Worm (Caenorhabditis elegans) whole organism, early embryonic: Measurements from ENCODE around the gene irld-67.

ENCODE experiments used
- B0310.2 ChIP-seq: sonication (generic microtip); optimal IDR thresholded peaks from 2 replicates; lab custom pipeline; 2016; ENCODE audit warnings: mild to moderate bottlenecking, missing genetic modification characterization, missing compliant biosample characterization
- F13C5.2 ChIP-seq: sonication (generic microtip); optimal IDR thresholded peaks from 2 replicates; lab custom pipeline; 2017; ENCODE audit warnings: mild to moderate bottlenecking, missing genetic modification characterization, inconsistent platforms, missing compliant biosample characterization
- aly-1 ChIP-seq: sonication (generic microtip); optimal IDR thresholded peaks from 2 replicates; lab custom pipeline; 2016; ENCODE audit warnings: missing genetic modification characterization, missing compliant biosample characterization
- ama-1 ChIP-seq: fragments of 150-350 bp; optimal IDR thresholded peaks from 2 replicates; lab custom pipeline; 2014
- ceh-13 ChIP-seq: fragments of 200-800 bp; sonication (Bioruptor generic); optimal IDR thresholded peaks from 2 replicates; lab custom pipeline; 2018; ENCODE audit warnings: mild to moderate bottlenecking, missing genetic modification characterization, missing compliant biosample characterization
- ceh-36 ChIP-seq: sonication (generic microtip); optimal IDR thresholded peaks from 2 replicates; lab custom pipeline; 2016; ENCODE audit warnings: missing genetic modification characterization, inconsistent platforms, missing compliant biosample characterization
- ets-7 ChIP-seq: sonication (generic microtip); optimal IDR thresholded peaks from 2 replicates; lab custom pipeline; 2016; ENCODE audit warnings: missing genotype, missing genetic modification characterization, missing compliant biosample characterization
- flt-1 ChIP-seq: fragments of 200-800 bp; sonication (Bioruptor generic); IDR thresholded peaks from 2 replicates; pipeline ENCODE4 v1.3.6; 2022; ENCODE audit warnings: missing genetic modification characterization, missing compliant biosample characterization
- hmbx-1 ChIP-seq: sonication (generic microtip); optimal IDR thresholded peaks from 2 replicates; lab custom pipeline; 2016; ENCODE audit warnings: mild to moderate bottlenecking, missing genetic modification characterization, missing compliant biosample characterization
- hmg-4 ChIP-seq: fragments of 200-800 bp; sonication (Bioruptor generic); optimal IDR thresholded peaks from 2 replicates; lab custom pipeline; 2018; ENCODE audit warnings: mild to moderate bottlenecking, missing genetic modification characterization, missing compliant biosample characterization
- hnd-1 ChIP-seq: sonication (generic microtip); optimal IDR thresholded peaks from 2 replicates; lab custom pipeline; 2016; ENCODE audit warnings: missing genetic modification characterization, missing compliant biosample characterization
- pes-1 ChIP-seq: fragments of 200-800 bp; sonication (Bioruptor generic); IDR thresholded peaks from 2 replicates; pipeline ENCODE4 v1.3.6; 2022; ENCODE audit warnings: missing genetic modification reagents, missing genetic modification characterization, missing compliant biosample characterization
- scrt-1 ChIP-seq: fragments of 200-800 bp; sonication (Bioruptor generic); IDR thresholded peaks from 2 replicates; pipeline ENCODE4 v1.3.6; 2022; ENCODE audit warnings: missing genetic modification characterization, missing compliant biosample characterization
- sea-1 ChIP-seq: fragments of 200-800 bp; sonication (Bioruptor generic); conservative IDR thresholded peaks from 2 replicates; pipeline ENCODE4 v1.3.6; 2022; ENCODE audit warnings: missing genetic modification characterization, missing compliant biosample characterization
- tbx-11 ChIP-seq: fragments of 200-800 bp; sonication (Bioruptor generic); IDR thresholded peaks from 2 replicates; pipeline ENCODE4 v1.3.6; 2022; ENCODE audit warnings: missing genetic modification characterization, missing compliant biosample characterization
- tbx-37 ChIP-seq: fragments of 200-800 bp; sonication (Bioruptor generic); conservative IDR thresholded peaks from 2 replicates; pipeline ENCODE4 v1.3.6; 2022; ENCODE audit warnings: missing genetic modification reagents, missing genetic modification characterization, missing compliant biosample characterization
- tra-4 ChIP-seq: sonication (generic microtip); optimal IDR thresholded peaks from 2 replicates; lab custom pipeline; 2017; ENCODE audit warnings: missing genetic modification characterization, missing compliant biosample characterization

The irld-67 gene

ce11 chrII:2913505-2913904 lies 20.7 kb downstream of the irld-67 start, which contains the start of gene ubc-15:
Gene ubc-15, minus strand, starts transcription at chrII:2913605.
- TF ChIP-seq B0310.2 (tag; lab: Kevin White, UChicago) (no peak), hnd-1 (no peak), flt-1 (GFP tag; lab: Robert Waterston, UW) (no peak)

ce11 chrII:2903748-2904147 lies 30.5 kb downstream of the irld-67 start:
- TF ChIP-seq scrt-1 (GFP tag; lab: Robert Waterston, UW) (no peak), sea-1 (GFP tag; lab: Robert Waterston, UW) (no peak), tbx-11 (GFP tag; lab: Robert Waterston, UW) (no peak), ceh-13 (GFP tag; lab: Kevin White, UChicago) (no peak), ama-1 (lab: Kevin White, UChicago) (no peak), tbx-37 (GFP tag; lab: Robert Waterston, UW) (no peak), hmg-4 (GFP tag; lab: Kevin White, UChicago) (no peak), ets-7 (tag; lab: Kevin White, UChicago) (no peak), pes-1 (no peak), hmbx-1 (tag; lab: Kevin White, UChicago) (no peak), F13C5.2 (tag; lab: Kevin White, UChicago) (no peak), hnd-1 (no peak), flt-1 (GFP tag; lab: Robert Waterston, UW) (no peak), tra-4 (no peak)

- no peak for TF ChIP-seq hnd-1
- TF ChIP-seq B0310.2 (tag; lab: Kevin White, UChicago), result no peak
- no peak for TF ChIP-seq hmbx-1 (tag; lab: Kevin White, UChicago)
- no peak for TF ChIP-seq pes-1
- TF ChIP-seq hmg-4 (GFP tag; lab: Kevin White, UChicago), result no peak
- TF ChIP-seq scrt-1 (GFP tag; lab: Robert Waterston, UW), result no peak
- TF ChIP-seq tbx-37 (GFP tag; lab: Robert Waterston, UW), result no peak
- TF ChIP-seq F13C5.2 (tag; lab: Kevin White, UChicago), result no peak
- TF ChIP-seq ceh-13 (GFP tag; lab: Kevin White, UChicago), result no peak
- TF ChIP-seq ets-7 (tag; lab: Kevin White, UChicago), result no peak
- no peak for TF ChIP-seq tbx-11 (GFP tag; lab: Robert Waterston, UW)
- no peak for TF ChIP-seq aly-1 (tag; lab: Kevin White, UChicago)
These were observed 33.1 kb downstream of the irld-67 start for ce11 chrII:2901158-2901557.

- no peak for TF ChIP-seq hmg-4 (GFP tag; lab: Kevin White, UChicago)
- TF ChIP-seq F13C5.2 (tag; lab: Kevin White, UChicago), result no peak
- no peak for TF ChIP-seq tra-4
- TF ChIP-seq ama-1 (lab: Kevin White, UChicago), result no peak
- no peak for TF ChIP-seq B0310.2 (tag; lab: Kevin White, UChicago)
- no peak for TF ChIP-seq ets-7 (tag; lab: Kevin White, UChicago)
- TF ChIP-seq hnd-1, result no peak
- TF ChIP-seq tbx-37 (GFP tag; lab: Robert Waterston, UW), result no peak
- TF ChIP-seq flt-1 (GFP tag; lab: Robert Waterston, UW), result no peak
- no peak for TF ChIP-seq aly-1 (tag; lab: Kevin White, UChicago)
- no peak for TF ChIP-seq ceh-36 (tag; lab: Kevin White, UChicago)
- TF ChIP-seq scrt-1 (GFP tag; lab: Robert Waterston, UW), result no peak
- TF ChIP-seq pes-1, result no peak
- TF ChIP-seq ceh-13 (GFP tag; lab: Kevin White, UChicago), result no peak
These were observed 34.0 kb downstream of the irld-67 start, which contains the start of gene ubc-26 for ce11 chrII:2900248-2900647. Gene ubc-26, minus strand, starts transcription at chrII:2900348.

ce11 chrII:2894295-2894694 lies 40.0 kb downstream of the irld-67 start, which contains the start of gene sqv-2:
Gene sqv-2, minus strand, starts transcription at chrII:2894395.
- TF ChIP-seq F13C5.2 (tag; lab: Kevin White, UChicago) (no peak), pes-1 (no peak), ama-1 (lab: Kevin White, UChicago) (no peak), tra-4 (no peak), B0310.2 (tag; lab: Kevin White, UChicago) (no peak), hnd-1 (no peak), ceh-13 (GFP tag; lab: Kevin White, UChicago) (no peak), ceh-36 (tag; lab: Kevin White, UChicago) (no peak), sea-1 (GFP tag; lab: Robert Waterston, UW) (no peak)

ce11 chrII:2888957-2889630 lies 45.2 kb downstream of the irld-67 start, which contains the start of gene pinn-1:
Gene pinn-1, minus strand, starts transcription at chrII:2889007.
- TF ChIP-seq flt-1 (GFP tag; lab: Robert Waterston, UW) (peak; percentile 61; the same call in 1 of the 2 replicates), pes-1 (peak; percentile 79), hnd-1 (peak; percentile 19), B0310.2 (tag; lab: Kevin White, UChicago) (no peak), tbx-37 (GFP tag; lab: Robert Waterston, UW) (peak; percentile 77), F13C5.2 (tag; lab: Kevin White, UChicago) (peak; percentile 37), tbx-11 (GFP tag; lab: Robert Waterston, UW) (no peak), ama-1 (lab: Kevin White, UChicago) (no peak), scrt-1 (GFP tag; lab: Robert Waterston, UW) (no peak)
